Fruit fly (Drosophila melanogaster) whole organism, embryonic: ENCODE data around the gene Ank.

Experiments
- CG11398 ChIP-seq: fragments of 200-800 bp; sonication (Bioruptor generic); optimal IDR thresholded peaks from 2 replicates; lab custom pipeline; 2016; ENCODE audit warnings: missing biosample characterization, missing genetic modification characterization
- CG11456 ChIP-seq: fragments of 200-800 bp; sonication (Bioruptor generic); IDR thresholded peaks from 3 replicates; pipeline ENCODE4 v1.3.6; 2022; ENCODE audit warnings: missing biosample characterization, missing genetic modification characterization
- CG14441 ChIP-seq: fragments of 200-800 bp; sonication (Bioruptor generic); IDR thresholded peaks from 2 replicates; pipeline ENCODE4 v1.3.6; 2022; ENCODE audit warnings: missing biosample characterization, missing genetic modification characterization
- CG14860 ChIP-seq: fragments of 200-800 bp; sonication (Bioruptor generic); IDR thresholded peaks from 3 replicates; pipeline ENCODE4 v1.3.6; 2022; ENCODE audit warnings: missing biosample characterization, missing genetic modification characterization; ENCODE audit not compliant: partially characterized antibody
- CG15011 ChIP-seq: fragments of 200-800 bp; sonication (Bioruptor generic); optimal IDR thresholded peaks from 3 replicates; lab custom pipeline; 2018; ENCODE audit warnings: missing biosample characterization, mild to moderate bottlenecking, missing genetic modification characterization
- CG15696 ChIP-seq: fragments of 200-800 bp; sonication (Bioruptor generic); optimal IDR thresholded peaks from 2 replicates; lab custom pipeline; 2019; ENCODE audit warnings: missing biosample characterization, mild to moderate bottlenecking, missing genetic modification characterization, moderate library complexity
- CG16779 ChIP-seq: fragments of 200-800 bp; sonication (Bioruptor generic); IDR thresholded peaks from 2 replicates; pipeline ENCODE4 v1.3.6; 2022; ENCODE audit warnings: missing biosample characterization, missing genetic modification characterization
- CG17568 ChIP-seq: fragments of 200-800 bp; sonication (Bioruptor generic); optimal IDR thresholded peaks from 2 replicates; lab custom pipeline; 2018; ENCODE audit warnings: missing biosample characterization, mild to moderate bottlenecking, missing genetic modification characterization, moderate library complexity
- CG2116 ChIP-seq: fragments of 200-800 bp; sonication (Bioruptor generic); optimal IDR thresholded peaks from 3 replicates; lab custom pipeline; 2018; ENCODE audit warnings: missing biosample characterization, mild to moderate bottlenecking, missing genetic modification characterization
- CG30020 ChIP-seq: fragments of 200-800 bp; optimal IDR thresholded peaks from 2 replicates; lab custom pipeline; 2019; ENCODE audit warnings: missing biosample characterization, mild to moderate bottlenecking, missing genetic modification characterization, moderate library complexity
- CG31388 ChIP-seq: fragments of 200-800 bp; sonication (Bioruptor generic); optimal IDR thresholded peaks from 2 replicates; lab custom pipeline; 2016; ENCODE audit warnings: missing biosample characterization, missing genetic modification characterization
- CG3163 ChIP-seq: fragments of 200-800 bp; sonication (Bioruptor generic); optimal IDR thresholded peaks from 3 replicates; lab custom pipeline; 2016; ENCODE audit warnings: missing biosample characterization, missing genetic modification characterization
- CG3281 ChIP-seq: fragments of 200-800 bp; sonication (Bioruptor generic); optimal IDR thresholded peaks from 3 replicates; lab custom pipeline; 2017; ENCODE audit warnings: missing biosample characterization, mild to moderate bottlenecking, missing genetic modification characterization
- CG3407 ChIP-seq: fragments of 200-800 bp; sonication (Bioruptor generic); optimal IDR thresholded peaks from 2 replicates; lab custom pipeline; 2018; ENCODE audit warnings: missing biosample characterization, mild to moderate bottlenecking, missing genetic modification characterization
- CG34376 ChIP-seq: fragments of 200-800 bp; sonication (Bioruptor generic); optimal IDR thresholded peaks from 2 replicates; lab custom pipeline; 2018; ENCODE audit warnings: missing biosample characterization, mild to moderate bottlenecking, missing genetic modification characterization
- CG3726 ChIP-seq: fragments of 200-800 bp; sonication (Bioruptor generic); IDR thresholded peaks from 3 replicates; pipeline ENCODE4, ENCODE4 v1.3.6; 2022; ENCODE audit warnings: missing biosample characterization, missing genetic modification characterization
- CG4328 ChIP-seq: fragments of 200-800 bp; sonication (Bioruptor generic); optimal IDR thresholded peaks from 3 replicates; lab custom pipeline; 2017; ENCODE audit warnings: missing biosample characterization, missing genetic modification reagents, missing genetic modification characterization
- CG4854 ChIP-seq: fragments of 200-800 bp; sonication (Bioruptor generic); optimal IDR thresholded peaks from 2 replicates; lab custom pipeline; 2016; ENCODE audit warnings: missing biosample characterization, missing genetic modification characterization, inconsistent platforms
- CG6175 ChIP-seq: fragments of 200-800 bp; sonication (Bioruptor generic); IDR thresholded peaks from 3 replicates; pipeline ENCODE4 v1.3.6; 2022; ENCODE audit warnings: missing biosample characterization, missing genetic modification characterization
- CG6254 ChIP-seq: fragments of 200-800 bp; sonication (Bioruptor generic); optimal IDR thresholded peaks from 3 replicates; lab custom pipeline; 2017; ENCODE audit warnings: mild to moderate bottlenecking, missing biosample characterization, missing genetic modification reagents, missing genetic modification characterization
- CG8290 ChIP-seq, 3 experiments: fragments of 200-800 bp; sonication (Bioruptor generic); optimal IDR thresholded peaks; 2 replicates each; lab custom pipeline; 2016 to 2019; ENCODE audit warnings: missing biosample characterization in 3 of 3, missing genetic modification characterization in 3 of 3, mild to moderate bottlenecking in 2 of 3, moderate library complexity in 1 of 3
- CG8944 ChIP-seq: fragments of 200-800 bp; sonication (Bioruptor generic); optimal IDR thresholded peaks from 3 replicates; lab custom pipeline; 2016; ENCODE audit warnings: missing biosample characterization, missing genetic modification characterization
- CG9876 ChIP-seq: fragments of 200-800 bp; sonication (Bioruptor generic); optimal IDR thresholded peaks from 2 replicates; lab custom pipeline; 2016; ENCODE audit warnings: missing biosample characterization, missing genetic modification characterization
- CoRest ChIP-seq: fragments of 200-800 bp; sonication (Bioruptor generic); optimal IDR thresholded peaks from 3 replicates; lab custom pipeline; 2018; ENCODE audit warnings: missing biosample characterization, mild to moderate bottlenecking, missing genetic modification characterization, moderate library complexity
- D19A ChIP-seq: fragments of 200-800 bp; optimal IDR thresholded peaks from 3 replicates; lab custom pipeline; 2019; ENCODE audit warnings: missing biosample characterization, mild to moderate bottlenecking, missing genetic modification characterization, moderate library complexity
- Dfd ChIP-seq, 2 experiments: fragments of >200 bp; optimal IDR thresholded peaks; 2 replicates each; lab custom pipeline; 2017; ENCODE audit warnings: missing biosample characterization in 2 of 2, missing genetic modification characterization in 2 of 2
- Fer2 ChIP-seq: fragments of 200-800 bp; sonication (Bioruptor generic); optimal IDR thresholded peaks from 2 replicates; lab custom pipeline; 2018; ENCODE audit warnings: missing biosample characterization, mild to moderate bottlenecking, missing genetic modification characterization, moderate library complexity
- Fer3 ChIP-seq: fragments of 200-800 bp; sonication (Bioruptor generic); optimal IDR thresholded peaks from 2 replicates; lab custom pipeline; 2018; ENCODE audit warnings: missing biosample characterization, mild to moderate bottlenecking, missing genetic modification characterization, moderate library complexity
- Gug ChIP-seq: fragments of 200-800 bp; sonication (Bioruptor generic); IDR thresholded peaks from 4 replicates; pipeline ENCODE4 v1.3.6; 2022; ENCODE audit warnings: missing biosample characterization, missing genetic modification characterization
- Max ChIP-seq: fragments of 200-800 bp; sonication (Bioruptor generic); optimal IDR thresholded peaks from 2 replicates; lab custom pipeline; 2016; ENCODE audit warnings: missing biosample characterization, mild to moderate bottlenecking, missing genetic modification characterization
- Meics ChIP-seq: fragments of 200-800 bp; sonication (Bioruptor generic); optimal IDR thresholded peaks from 2 replicates; lab custom pipeline; 2017; ENCODE audit warnings: missing biosample characterization, mild to moderate bottlenecking, missing genetic modification characterization
- Mrtf ChIP-seq: fragments of 200-800 bp; sonication (Bioruptor generic); IDR thresholded peaks from 3 replicates; pipeline ENCODE4 v1.3.6; 2022; ENCODE audit warnings: missing biosample characterization, missing genetic modification characterization
- NK7.1 ChIP-seq: fragments of 200-800 bp; sonication (Bioruptor generic); optimal IDR thresholded peaks from 3 replicates; lab custom pipeline; 2016; ENCODE audit warnings: missing biosample characterization, missing genetic modification characterization
- Pdp1 ChIP-seq, 2 experiments: fragments of 200-800 bp; sonication (Bioruptor generic); optimal IDR thresholded peaks; 3 replicates each; lab custom pipeline; 2016; ENCODE audit warnings: missing biosample characterization in 2 of 2, missing genetic modification characterization in 2 of 2, mild to moderate bottlenecking in 1 of 2, moderate library complexity in 1 of 2
- TFAM ChIP-seq: fragments of 200-800 bp; sonication (Bioruptor generic); optimal IDR thresholded peaks from 2 replicates; lab custom pipeline; 2017; ENCODE audit warnings: missing biosample characterization, missing genetic modification characterization, inconsistent platforms
- Xbp1 ChIP-seq: fragments of 200-800 bp; sonication (Bioruptor generic); optimal IDR thresholded peaks from 3 replicates; lab custom pipeline; 2016; ENCODE audit warnings: missing biosample characterization, mild to moderate bottlenecking, missing genetic modification characterization
- bbx ChIP-seq: fragments of 200-800 bp; sonication (Bioruptor generic); IDR thresholded peaks from 2 replicates; pipeline ENCODE4 v1.3.6; 2022; ENCODE audit warnings: missing biosample characterization, missing genetic modification characterization; ENCODE audit not compliant: partially characterized antibody
- cato ChIP-seq: fragments of 200-800 bp; sonication (Bioruptor generic); optimal IDR thresholded peaks from 2 replicates; lab custom pipeline; 2016; ENCODE audit warnings: missing biosample characterization, missing genetic modification characterization, borderline replicate concordance
- dan ChIP-seq: fragments of 200-800 bp; sonication (Bioruptor generic); IDR thresholded peaks from 2 replicates; pipeline ENCODE4 v1.3.6; 2022; ENCODE audit warnings: missing biosample characterization, missing genetic modification characterization
- eve ChIP-seq, 2 experiments: fragments of >200 bp; optimal IDR thresholded peaks; 2 replicates each; lab custom pipeline; 2017; ENCODE audit warnings: missing biosample characterization in 2 of 2, missing genetic modification characterization in 2 of 2
- fu2 ChIP-seq: fragments of 200-800 bp; sonication (Bioruptor generic); optimal IDR thresholded peaks from 2 replicates; lab custom pipeline; 2016; ENCODE audit warnings: missing biosample characterization, missing genetic modification characterization
- grn ChIP-seq: fragments of 200-800 bp; sonication (Bioruptor generic); optimal IDR thresholded peaks from 3 replicates; lab custom pipeline; 2017; ENCODE audit warnings: missing biosample characterization, missing genetic modification characterization
- gsb ChIP-seq: fragments of 200-800 bp; sonication (Bioruptor generic); IDR thresholded peaks from 2 replicates; pipeline ENCODE4 v1.3.6; 2022; ENCODE audit warnings: missing biosample characterization, missing genetic modification characterization
- gt ChIP-seq: fragments of 200-800 bp; sonication (Bioruptor generic); IDR thresholded peaks from 2 replicates; pipeline ENCODE4 v1.3.6; 2022; ENCODE audit warnings: missing biosample characterization, missing genetic modification characterization
- hbn ChIP-seq: fragments of 200-800 bp; sonication (Bioruptor generic); IDR thresholded peaks from 2 replicates; pipeline ENCODE4 v1.3.6; 2022; ENCODE audit warnings: missing biosample characterization, missing genetic modification characterization; ENCODE audit not compliant: partially characterized antibody
- lab ChIP-seq: fragments of 200-800 bp; sonication (Bioruptor generic); optimal IDR thresholded peaks from 3 replicates; lab custom pipeline; 2017; ENCODE audit warnings: missing biosample characterization, missing genetic modification characterization, mild to moderate bottlenecking, moderate library complexity, missing genetic modification reagents
- pfk ChIP-seq: fragments of 200-800 bp; sonication (Bioruptor generic); optimal IDR thresholded peaks from 2 replicates; lab custom pipeline; 2018; ENCODE audit warnings: missing biosample characterization, mild to moderate bottlenecking, missing genetic modification characterization, moderate library complexity
- schlank ChIP-seq: fragments of 200-800 bp; sonication (Bioruptor generic); optimal IDR thresholded peaks from 2 replicates; lab custom pipeline; 2018; ENCODE audit warnings: missing biosample characterization, mild to moderate bottlenecking, missing genetic modification characterization
- slp2 ChIP-seq: fragments of 200-800 bp; sonication (Bioruptor generic); optimal IDR thresholded peaks from 2 replicates; lab custom pipeline; 2016; ENCODE audit warnings: missing biosample characterization, missing genetic modification characterization
- stc ChIP-seq: fragments of 200-800 bp; sonication (Bioruptor generic); IDR thresholded peaks from 2 replicates; pipeline ENCODE4 v1.3.6; 2022; ENCODE audit warnings: missing biosample characterization, missing genetic modification characterization
- vfl ChIP-seq: fragments of 200-800 bp; sonication (Bioruptor generic); optimal IDR thresholded peaks from 2 replicates; lab custom pipeline; 2016; ENCODE audit warnings: missing biosample characterization, missing genetic modification characterization

Gene Ank

DNA sequence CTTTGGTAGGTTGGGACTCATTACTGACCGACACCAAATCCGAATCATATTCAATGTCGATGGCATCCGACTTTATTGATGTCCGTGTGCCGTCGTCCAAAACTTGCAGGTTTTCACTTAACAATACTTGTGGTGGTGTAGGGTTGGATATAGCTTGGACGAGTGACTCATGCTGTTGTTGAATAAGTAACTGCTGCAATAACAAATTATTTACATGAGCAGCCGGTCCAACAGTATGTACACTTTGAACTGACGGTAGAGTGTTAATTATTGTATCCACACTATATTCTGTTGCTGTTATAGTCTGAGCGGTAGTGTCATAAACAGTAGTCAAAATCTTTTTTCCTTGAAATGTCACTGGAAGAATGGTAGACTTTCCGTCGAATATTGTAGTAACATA, 37.9 kb upstream of the Ank start (continued):
- TF ChIP-seq CG3163 (GFP tag; lab: Kevin White, UChicago) (no peak), Mrtf (GFP tag; lab: Robert Waterston, UW) (no peak), CG4854 (no peak), CG31388 (GFP tag; lab: Kevin White, UChicago) (no peak), slp2 (no peak), schlank (tag; lab: Kevin White, UChicago) (peak; percentile 14), CG16779 (GFP tag; lab: Robert Waterston, UW) (no peak), cato (no peak), CG2116 (GFP tag; lab: Kevin White, UChicago) (no peak), gt (GFP tag; lab: Robert Waterston, UW) (no peak), CG8290 (GFP tag; optimal IDR thresholded peaks at IDR 0.05; lab: Kevin White, UChicago) (no peak), CG8290 (tag; optimal IDR thresholded peaks at IDR 0.05; lab: Kevin White, UChicago) (peak; percentile 23 to 41), CG8944 (GFP tag; lab: Kevin White, UChicago) (no peak), bbx (GFP tag; lab: Robert Waterston, UW) (no peak), gsb (GFP tag; lab: Robert Waterston, UW) (no peak), CoRest (tag; lab: Kevin White, UChicago) (no peak), CG30020 (tag; lab: Kevin White, UChicago) (no peak), hbn (no peak), CG6175 (GFP tag; lab: Robert Waterston, UW) (no peak), NK7.1 (no peak), pfk (GFP tag; lab: Kevin White, UChicago) (peak; percentile 25), TFAM (no peak), Gug (GFP tag; lab: Robert Waterston, UW) (no peak), dan (GFP tag; lab: Robert Waterston, UW) (no peak), eve (GFP tag; optimal IDR thresholded peaks at IDR 0.05; lab: Kevin White, UChicago) (peak in 1 of 2 experiments; percentile 70), lab (GFP tag; lab: Kevin White, UChicago) (no peak), CG3726 (GFP tag; lab: Robert Waterston, UW) (no peak), grn (GFP tag; lab: Kevin White, UChicago) (no peak), Max (GFP tag; lab: Kevin White, UChicago) (no peak), CG9876 (no peak), Fer3 (tag; lab: Kevin White, UChicago) (no peak), D19A (tag; lab: Kevin White, UChicago) (no peak), Meics (GFP tag; lab: Kevin White, UChicago) (no peak), CG4328 (GFP tag; lab: Kevin White, UChicago) (peak; percentile 26), fu2 (no peak), vfl (GFP tag; lab: Kevin White, UChicago) (no peak), CG14441 (GFP tag; lab: Robert Waterston, UW) (no peak), CG14860 (GFP tag; lab: Robert Waterston, UW) (no peak), CG6254 (GFP tag; lab: Kevin White, UChicago) (no peak), Dfd (GFP tag; optimal IDR thresholded peaks at IDR 0.05; lab: Kevin White, UChicago) (no peak), Xbp1 (no peak), CG3281 (GFP tag; lab: Kevin White, UChicago) (no peak), CG17568 (GFP tag; lab: Kevin White, UChicago) (peak; percentile 14), CG15696 (tag; lab: Kevin White, UChicago) (no peak), stc (GFP tag; lab: Robert Waterston, UW) (no peak), CG3407 (peak; percentile 13), CG11456 (GFP tag; lab: Robert Waterston, UW) (no peak), CG34376 (GFP tag; lab: Kevin White, UChicago) (peak; percentile 28), CG15011 (GFP tag; lab: Kevin White, UChicago) (no peak), Pdp1 (GFP tag; optimal IDR thresholded peaks at IDR 0.05; lab: Kevin White, UChicago) (no peak), Fer2 (tag; lab: Kevin White, UChicago) (no peak), CG11398 (GFP tag; lab: Kevin White, UChicago) (no peak)
